Worm (Caenorhabditis elegans) whole organism, midembryonic: Measurements from ENCODE around the gene scl-11.
A peak's percentile ranks its signal among the peaks of the same experiment; 100 is the strongest.

Source experiments
- T22C8.4 ChIP-seq: fragments of 200-800 bp; sonication (Bioruptor generic); IDR thresholded peaks from 2 replicates; pipeline ENCODE4 v1.3.6; 2022; ENCODE audit warnings: missing genetic modification characterization, missing compliant biosample characterization
- cog-1 ChIP-seq: sonication (generic microtip); optimal IDR thresholded peaks from 2 replicates; lab custom pipeline; 2016; ENCODE audit warnings: missing genetic modification characterization, missing compliant biosample characterization
- flt-1 ChIP-seq: fragments of 200-800 bp; sonication (Bioruptor generic); IDR thresholded peaks from 2 replicates; pipeline ENCODE4 v1.3.6; 2022; ENCODE audit warnings: missing genetic modification characterization, missing compliant biosample characterization
- klf-2 ChIP-seq: fragments of 200-800 bp; sonication (Bioruptor generic); conservative IDR thresholded peaks from 2 replicates; pipeline ENCODE4 v1.3.6; 2022; ENCODE audit warnings: missing genetic modification reagents, missing genetic modification characterization, missing compliant biosample characterization
- med-1 ChIP-seq: sonication (generic microtip); optimal IDR thresholded peaks from 2 replicates; lab custom pipeline; 2017; ENCODE audit warnings: missing genetic modification characterization, mild to moderate bottlenecking, missing compliant biosample characterization, antibody characterized with exemption, missing genetic modification reagents; ENCODE audit not compliant: insufficient read depth
- ref-1 ChIP-seq: fragments of 200-800 bp; sonication (Bioruptor generic); conservative IDR thresholded peaks from 2 replicates; pipeline ENCODE4 v1.3.6; 2022; ENCODE audit warnings: missing genetic modification reagents, missing genetic modification characterization, missing compliant biosample characterization
- tab-1 ChIP-seq: fragments of 200-800 bp; sonication (Bioruptor generic); IDR thresholded peaks from 2 replicates; pipeline ENCODE4 v1.3.6; 2022; ENCODE audit warnings: missing genetic modification characterization, missing compliant biosample characterization
- ztf-23 ChIP-seq: fragments of 200-800 bp; sonication (Bioruptor generic); IDR thresholded peaks from 2 replicates; pipeline ENCODE4 v1.3.6; 2022; ENCODE audit warnings: missing genetic modification reagents, missing genetic modification characterization, missing compliant biosample characterization
- ztf-29 ChIP-seq: fragments of 200-800 bp; sonication (Bioruptor generic); IDR thresholded peaks from 2 replicates; pipeline ENCODE4 v1.3.6; 2022; ENCODE audit warnings: missing genetic modification reagents, missing genetic modification characterization, missing compliant biosample characterization

Gene scl-11

DNA sequence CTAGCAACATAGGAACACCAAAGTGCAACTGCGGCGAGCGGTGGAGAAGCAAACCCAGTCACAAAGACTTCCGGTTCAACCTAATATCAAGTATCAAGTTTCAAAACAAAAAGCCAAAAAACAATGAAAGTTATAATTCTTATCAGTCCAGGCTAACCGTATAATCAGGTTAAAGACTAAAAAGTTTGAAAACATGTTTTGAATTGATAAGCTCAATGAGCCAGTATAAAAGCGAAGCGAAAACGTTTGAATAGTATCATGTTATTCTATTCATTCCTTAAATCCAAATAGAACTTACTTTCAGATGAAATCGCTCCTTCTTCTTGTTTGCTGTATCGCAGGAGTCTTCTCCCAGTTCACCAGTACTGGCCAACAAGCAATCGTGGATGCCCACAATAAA is at the start of gene scl-11:
Gene scl-11 (plus strand): TSS at position 301 of the 400 bp plus-strand sequence.
- TF ChIP-seq T22C8.4 (GFP tag; lab: Robert Waterston, UW) (no peak), ref-1 (GFP tag; lab: Robert Waterston, UW) (no peak), med-1 (GFP tag; lab: Kevin White, UChicago) (no peak), klf-2 (GFP tag; lab: Robert Waterston, UW) (no peak), ztf-23 (no peak), ztf-29 (GFP tag; lab: Robert Waterston, UW) (no peak)

ce11 chrIV:13008405-13009208 is 42.6 kb upstream of the scl-11 start, which contains the start of gene mbk-2:
Gene mbk-2, plus strand, starts transcription at chrIV:13009158.
- TF ChIP-seq flt-1 (no peak), T22C8.4 (GFP tag; lab: Robert Waterston, UW) (no peak), ztf-23 (no peak), klf-2 (GFP tag; lab: Robert Waterston, UW) (no peak), ztf-29 (GFP tag; lab: Robert Waterston, UW) (no peak), tab-1 (GFP tag; lab: Robert Waterston, UW) (no peak), ref-1 (GFP tag; lab: Robert Waterston, UW) (no peak), cog-1 (tag; lab: Kevin White, UChicago) (no peak), med-1 (GFP tag; lab: Kevin White, UChicago) (no peak)

DNA sequence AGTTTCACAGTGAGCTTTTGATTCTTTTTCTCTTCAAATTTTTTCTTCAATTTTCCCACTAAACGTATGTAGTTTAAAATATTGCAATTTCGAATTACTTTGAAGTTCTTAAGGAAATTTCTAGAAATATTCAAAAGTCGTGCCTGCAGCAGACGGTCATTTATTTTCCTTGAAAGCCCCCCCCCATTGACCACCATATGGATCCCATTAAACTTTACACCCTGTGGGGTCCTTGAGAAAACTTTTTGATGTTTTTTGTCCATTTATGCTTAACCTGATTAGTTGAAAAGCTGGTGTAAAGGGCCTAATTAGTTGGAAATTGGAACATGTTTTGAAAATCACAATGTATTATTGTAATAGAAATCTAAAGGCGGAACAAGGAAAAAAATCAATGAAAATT is 41.7 kb upstream of the scl-11 start:
- TF ChIP-seq flt-1 = no peak
- TF ChIP-seq T22C8.4 (GFP tag; lab: Robert Waterston, UW) = no peak
- TF ChIP-seq klf-2 (GFP tag; lab: Robert Waterston, UW) = no peak
- TF ChIP-seq cog-1 (tag; lab: Kevin White, UChicago) = no peak
- TF ChIP-seq ztf-29 (GFP tag; lab: Robert Waterston, UW) = no peak
- no peak for TF ChIP-seq tab-1 (GFP tag; lab: Robert Waterston, UW)
- no peak for TF ChIP-seq ref-1 (GFP tag; lab: Robert Waterston, UW)
- no peak for TF ChIP-seq med-1 (GFP tag; lab: Kevin White, UChicago)
- TF ChIP-seq ztf-23 = no peak

DNA sequence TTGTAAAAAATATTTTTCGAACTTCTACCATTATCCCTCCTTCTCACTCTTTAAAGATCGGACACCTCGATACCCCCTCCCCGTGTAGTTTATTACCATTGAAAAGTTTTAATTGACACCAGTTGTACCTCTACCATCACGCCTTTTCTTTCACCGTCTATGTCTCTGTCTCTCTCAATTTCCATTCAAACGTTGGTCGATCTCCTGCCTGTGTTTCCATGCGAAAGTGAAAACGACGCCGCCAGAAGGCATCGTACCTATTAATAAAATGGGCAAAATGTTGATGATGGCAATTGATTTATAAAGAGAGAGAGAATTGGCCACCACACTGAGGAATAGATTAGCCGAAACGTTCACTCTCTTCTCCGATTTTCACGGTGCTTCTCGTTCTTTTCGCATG is 37.9 kb upstream of the scl-11 start:
- TF ChIP-seq ref-1 (GFP tag; lab: Robert Waterston, UW) = no peak
- no peak for TF ChIP-seq T22C8.4 (GFP tag; lab: Robert Waterston, UW)
- TF ChIP-seq flt-1 = no peak
- no peak for TF ChIP-seq cog-1 (tag; lab: Kevin White, UChicago)
- no peak for TF ChIP-seq med-1 (GFP tag; lab: Kevin White, UChicago)
- TF ChIP-seq ztf-29 (GFP tag; lab: Robert Waterston, UW) = no peak
- TF ChIP-seq ztf-23 = no peak
- no peak for TF ChIP-seq klf-2 (GFP tag; lab: Robert Waterston, UW)

- TF ChIP-seq ztf-29 (GFP tag; lab: Robert Waterston, UW) (no peak), T22C8.4 (GFP tag; lab: Robert Waterston, UW) (no peak), flt-1 (no peak), med-1 (GFP tag; lab: Kevin White, UChicago) (no peak), klf-2 (GFP tag; lab: Robert Waterston, UW) (no peak), cog-1 (tag; lab: Kevin White, UChicago) (no peak), tab-1 (GFP tag; lab: Robert Waterston, UW) (no peak), ref-1 (GFP tag; lab: Robert Waterston, UW) (no peak), ztf-23 (no peak)
These were observed 37.3 kb upstream of the scl-11 start for ce11 chrIV:13013711-13014341.

DNA sequence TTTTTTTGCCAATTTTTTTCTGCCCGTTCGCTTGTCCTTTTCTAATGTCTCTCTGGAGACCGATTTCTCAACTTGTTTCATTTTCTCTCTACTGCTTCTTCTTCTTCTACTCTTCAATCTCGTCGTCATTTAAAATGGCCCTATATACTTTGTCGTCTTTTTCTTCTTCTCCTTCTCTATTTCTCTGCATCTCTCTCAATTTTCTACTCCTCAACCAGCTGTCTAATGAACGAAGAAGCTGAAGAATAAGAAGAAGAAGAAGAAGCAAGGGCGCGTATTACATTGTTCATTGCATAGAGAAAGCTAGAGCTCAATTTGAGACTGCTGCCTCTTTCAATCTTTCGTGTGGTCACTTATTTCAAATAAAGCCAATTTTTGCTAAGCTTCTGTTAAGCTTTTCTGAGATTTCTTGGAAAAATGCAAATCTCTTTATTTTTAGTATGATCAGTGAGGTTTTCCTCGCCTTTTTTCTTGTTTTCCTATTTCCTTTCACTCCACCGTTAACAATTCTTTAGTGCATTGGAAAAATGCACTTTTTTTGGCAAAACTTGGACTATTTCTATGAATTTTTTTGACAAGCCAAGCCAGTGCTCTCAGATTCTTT is 35.3 kb upstream of the scl-11 start:
- TF ChIP-seq ref-1 (GFP tag; lab: Robert Waterston, UW) (no peak), cog-1 (tag; lab: Kevin White, UChicago) (peak; percentile 5)

- TF ChIP-seq ztf-23 (0 out of 2 replicates have a peak, but pooled peaks have one; percentile 61), tab-1 (GFP tag; lab: Robert Waterston, UW) (no peak)
These were observed 34.4 kb upstream of the scl-11 start for ce11 chrIV:13016820-13017219.

ce11 chrIV:13021006-13021405 is 30.2 kb upstream of the scl-11 start:
- TF ChIP-seq cog-1 (tag; lab: Kevin White, UChicago) (no peak), ref-1 (GFP tag; lab: Robert Waterston, UW) (no peak), tab-1 (GFP tag; lab: Robert Waterston, UW) (no peak), flt-1 (no peak), T22C8.4 (GFP tag; lab: Robert Waterston, UW) (no peak), klf-2 (GFP tag; lab: Robert Waterston, UW) (no peak), ztf-29 (GFP tag; lab: Robert Waterston, UW) (no peak), med-1 (GFP tag; lab: Kevin White, UChicago) (no peak), ztf-23 (no peak)

DNA sequence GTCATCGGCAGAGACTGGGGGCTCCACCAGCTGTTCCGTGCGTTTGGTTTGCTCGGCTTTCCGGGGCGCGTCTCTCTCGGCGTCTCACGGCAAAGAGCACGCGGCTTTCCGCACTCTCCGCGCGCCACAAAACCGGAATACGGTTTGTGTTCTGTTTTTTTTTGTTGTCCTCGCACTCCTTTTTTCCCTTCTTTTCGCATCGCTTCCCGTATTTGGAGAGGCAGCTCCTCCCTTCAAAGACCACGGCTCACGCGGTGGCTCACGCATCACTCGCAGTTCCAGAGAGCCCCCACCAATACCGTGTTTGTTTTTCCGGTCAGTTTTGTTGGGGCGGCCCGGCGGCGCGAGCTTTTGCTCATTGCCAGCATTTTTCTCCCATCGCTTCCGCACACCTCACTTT is 28.3 kb upstream of the scl-11 start:
- TF ChIP-seq med-1 (GFP tag; lab: Kevin White, UChicago) (no peak), tab-1 (GFP tag; lab: Robert Waterston, UW) (no peak), T22C8.4 (GFP tag; lab: Robert Waterston, UW) (no peak), ztf-23 (0 out of 2 replicates have a peak, but pooled peaks have one; percentile 21), cog-1 (tag; lab: Kevin White, UChicago) (no peak)
